Worm (Caenorhabditis elegans) whole organism, young adult: Measurements from ENCODE around the gene clec-147.
A peak's percentile ranks its signal among the peaks of the same experiment; 100 is the strongest.

Experiments used
- C06A6.2 ChIP-seq: fragments of 200-800 bp; sonication (Bioruptor generic); conservative IDR thresholded peaks from 2 replicates; pipeline ENCODE4 v1.3.6; 2022; ENCODE audit warnings: missing genetic modification characterization, missing compliant biosample characterization
- C17E4.6 ChIP-seq: fragments of 200-800 bp; sonication (Bioruptor generic); IDR thresholded peaks from 2 replicates; pipeline ENCODE4 v1.3.6; 2022; ENCODE audit warnings: missing genetic modification reagents, missing genetic modification characterization, missing compliant biosample characterization
- D2030.7 ChIP-seq: fragments of 200-800 bp; sonication (Bioruptor generic); IDR thresholded peaks from 2 replicates; pipeline ENCODE4 v1.3.6; 2022; ENCODE audit warnings: missing genetic modification reagents, missing genetic modification characterization, missing compliant biosample characterization
- F22D6.2 ChIP-seq: sonication (generic microtip); optimal IDR thresholded peaks from 2 replicates; lab custom pipeline; 2016; ENCODE audit warnings: mild to moderate bottlenecking, missing genetic modification characterization, missing compliant biosample characterization
- F33H1.4 ChIP-seq: fragments of 200-800 bp; sonication (Bioruptor generic); IDR thresholded peaks from 2 replicates; pipeline ENCODE4 v1.3.6; 2022; ENCODE audit warnings: missing genetic modification reagents, missing genetic modification characterization, missing compliant biosample characterization
- F37B4.10 ChIP-seq: fragments of 200-800 bp; sonication (Bioruptor generic); IDR thresholded peaks from 2 replicates; pipeline ENCODE4 v1.3.6; 2022; ENCODE audit warnings: missing genetic modification characterization, missing compliant biosample characterization
- F39B2.1 ChIP-seq: fragments of 200-800 bp; sonication (Bioruptor generic); IDR thresholded peaks from 2 replicates; pipeline ENCODE4 v1.3.6; 2022; ENCODE audit warnings: missing genetic modification reagents, missing genetic modification characterization, missing compliant biosample characterization
- Y53F4B.3 ChIP-seq: fragments of 200-800 bp; sonication (Bioruptor generic); IDR thresholded peaks from 2 replicates; pipeline ENCODE4 v1.3.6; 2022; ENCODE audit warnings: missing genetic modification reagents, missing genetic modification characterization, missing compliant biosample characterization
- Y95B8A.8 ChIP-seq: fragments of 200-800 bp; sonication (Bioruptor generic); IDR thresholded peaks from 2 replicates; pipeline ENCODE4 v1.3.6; 2022; ENCODE audit warnings: missing genetic modification reagents, missing genetic modification characterization, missing compliant biosample characterization
- ZK185.1 ChIP-seq: sonication (generic microtip); optimal IDR thresholded peaks from 2 replicates; lab custom pipeline; 2016; ENCODE audit warnings: mild to moderate bottlenecking, missing genetic modification characterization, missing compliant biosample characterization; ENCODE audit not compliant: poor library complexity, severe bottlenecking
- aptf-2 ChIP-seq: fragments of 200-800 bp; sonication (Bioruptor generic); conservative IDR thresholded peaks from 2 replicates; pipeline ENCODE4 v1.3.6; 2022; ENCODE audit warnings: missing genetic modification reagents, missing genetic modification characterization, missing compliant biosample characterization
- athp-1 ChIP-seq: sonication (generic microtip); optimal IDR thresholded peaks from 2 replicates; lab custom pipeline; 2017; ENCODE audit warnings: mild to moderate bottlenecking, missing genetic modification characterization, missing compliant biosample characterization
- attf-3 ChIP-seq: fragments of 200-800 bp; sonication (Bioruptor generic); conservative IDR thresholded peaks from 2 replicates; pipeline ENCODE4 v1.3.6; 2022; ENCODE audit warnings: missing genetic modification reagents, missing genetic modification characterization, missing compliant biosample characterization
- attf-5 ChIP-seq: fragments of 200-800 bp; sonication (Bioruptor generic); optimal IDR thresholded peaks from 2 replicates; lab custom pipeline; 2018; ENCODE audit warnings: mild to moderate bottlenecking, missing genetic modification characterization, missing compliant biosample characterization
- bed-1 ChIP-seq: fragments of 200-800 bp; sonication (Bioruptor generic); IDR thresholded peaks from 2 replicates; pipeline ENCODE4 v1.3.6; 2022; ENCODE audit warnings: missing genetic modification reagents, missing genetic modification characterization, missing compliant biosample characterization
- bed-2 ChIP-seq: fragments of 200-800 bp; sonication (Bioruptor generic); IDR thresholded peaks from 2 replicates; pipeline ENCODE4 v1.3.6; 2022; ENCODE audit warnings: missing genetic modification reagents, missing genetic modification characterization, missing compliant biosample characterization
- ccch-3 ChIP-seq: fragments of 200-800 bp; sonication (Bioruptor generic); optimal IDR thresholded peaks from 2 replicates; lab custom pipeline; 2018; ENCODE audit warnings: mild to moderate bottlenecking, missing genetic modification characterization, missing compliant biosample characterization
- cebp-2 ChIP-seq: fragments of 200-800 bp; sonication (Bioruptor generic); IDR thresholded peaks from 2 replicates; pipeline ENCODE4 v1.3.6; 2022; ENCODE audit warnings: missing genetic modification characterization, missing compliant biosample characterization
- ceh-40 ChIP-seq: fragments of 200-800 bp; sonication (Bioruptor generic); IDR thresholded peaks from 2 replicates; pipeline ENCODE4 v1.3.6; 2022; ENCODE audit warnings: missing genetic modification characterization, missing compliant biosample characterization
- ceh-58 ChIP-seq: fragments of 200-800 bp; sonication (Bioruptor generic); IDR thresholded peaks from 2 replicates; pipeline ENCODE4 v1.3.6; 2022; ENCODE audit warnings: missing genetic modification characterization, missing compliant biosample characterization
- ceh-91 ChIP-seq: fragments of 200-800 bp; sonication (Bioruptor generic); IDR thresholded peaks from 2 replicates; pipeline ENCODE4 v1.3.6; 2022; ENCODE audit warnings: missing genetic modification reagents, missing genetic modification characterization, missing compliant biosample characterization
- dox-1 ChIP-seq: fragments of 200-800 bp; sonication (Bioruptor generic); IDR thresholded peaks from 2 replicates; pipeline ENCODE4 v1.3.6; 2022; ENCODE audit warnings: missing genetic modification reagents, missing genetic modification characterization, missing compliant biosample characterization
- efl-1 ChIP-seq: fragments of 150-350 bp; optimal IDR thresholded peaks from 2 replicates; lab custom pipeline; 2014; ENCODE audit warnings: missing biosample characterization, missing genetic modification reagents, missing genetic modification characterization
- egrh-3 ChIP-seq: fragments of 200-800 bp; sonication (Bioruptor generic); IDR thresholded peaks from 2 replicates; pipeline ENCODE4 v1.3.6; 2022; ENCODE audit warnings: missing genetic modification reagents, missing genetic modification characterization, missing compliant biosample characterization
- him-1 ChIP-seq: sonication (generic microtip); optimal IDR thresholded peaks from 2 replicates; lab custom pipeline; 2016; ENCODE audit warnings: missing genotype, missing genetic modification reagents, missing genetic modification characterization, missing compliant biosample characterization
- hmg-1.2 ChIP-seq: fragments of 200-800 bp; sonication (Bioruptor generic); IDR thresholded peaks from 2 replicates; pipeline ENCODE4 v1.3.6; 2022; ENCODE audit warnings: missing genetic modification reagents, missing genetic modification characterization, missing compliant biosample characterization
- hsf-1 ChIP-seq: fragments of 200-800 bp; sonication (Bioruptor generic); IDR thresholded peaks from 2 replicates; pipeline ENCODE4 v1.3.6; 2022; ENCODE audit warnings: missing genetic modification reagents, missing genetic modification characterization, missing compliant biosample characterization
- lag-1 ChIP-seq: fragments of 200-800 bp; sonication (Bioruptor generic); IDR thresholded peaks from 2 replicates; pipeline ENCODE4 v1.3.6; 2022; ENCODE audit warnings: missing genetic modification reagents, missing genetic modification characterization, missing compliant biosample characterization
- lin-26 ChIP-seq: fragments of 200-800 bp; sonication (Bioruptor generic); IDR thresholded peaks from 2 replicates; pipeline ENCODE4 v1.3.6; 2022; ENCODE audit warnings: missing genetic modification reagents, missing genetic modification characterization, missing compliant biosample characterization
- lsl-1 ChIP-seq: fragments of 200-800 bp; sonication (Bioruptor generic); optimal IDR thresholded peaks from 2 replicates; lab custom pipeline; 2018; ENCODE audit warnings: mild to moderate bottlenecking, missing genetic modification characterization, moderate library complexity, missing compliant biosample characterization
- madf-3 ChIP-seq: fragments of 200-800 bp; sonication (Bioruptor generic); IDR thresholded peaks from 2 replicates; pipeline ENCODE4 v1.3.6; 2022; ENCODE audit warnings: missing genetic modification reagents, missing genetic modification characterization, missing compliant biosample characterization
- madf-6 ChIP-seq: fragments of 200-800 bp; sonication (Bioruptor generic); IDR thresholded peaks from 2 replicates; pipeline ENCODE4 v1.3.6; 2022; ENCODE audit warnings: missing genetic modification reagents, missing genetic modification characterization, missing compliant biosample characterization
- madf-8 ChIP-seq: fragments of 200-800 bp; sonication (Bioruptor generic); conservative IDR thresholded peaks from 2 replicates; pipeline ENCODE4 v1.3.6; 2022; ENCODE audit warnings: missing genetic modification reagents, missing genetic modification characterization, missing compliant biosample characterization
- mcd-1 ChIP-seq: fragments of 200-800 bp; sonication (Bioruptor generic); IDR thresholded peaks from 2 replicates; pipeline ENCODE4 v1.3.6; 2022; ENCODE audit warnings: missing genetic modification reagents, missing genetic modification characterization, missing compliant biosample characterization
- nhr-120 ChIP-seq: fragments of 200-800 bp; sonication (Bioruptor generic); IDR thresholded peaks from 2 replicates; pipeline ENCODE4 v1.3.6; 2022; ENCODE audit warnings: missing genetic modification characterization, missing compliant biosample characterization
- nhr-27 ChIP-seq: fragments of 200-800 bp; sonication (Bioruptor generic); optimal IDR thresholded peaks from 2 replicates; lab custom pipeline; 2018; ENCODE audit warnings: mild to moderate bottlenecking, missing genetic modification characterization, moderate library complexity, missing compliant biosample characterization
- nhr-80 ChIP-seq: sonication (generic microtip); optimal IDR thresholded peaks from 2 replicates; lab custom pipeline; 2016; ENCODE audit warnings: missing genetic modification characterization, missing compliant biosample characterization
- rcor-1 ChIP-seq: fragments of 200-800 bp; sonication (Bioruptor generic); IDR thresholded peaks from 2 replicates; pipeline ENCODE4 v1.3.6; 2022; ENCODE audit warnings: missing genetic modification reagents, missing genetic modification characterization, missing compliant biosample characterization
- xnd-1 ChIP-seq: sonication (generic microtip); optimal IDR thresholded peaks from 2 replicates; lab custom pipeline; 2016; ENCODE audit warnings: missing genotype, missing genetic modification reagents, missing genetic modification characterization, missing compliant biosample characterization
- zim-3 ChIP-seq: sonication (generic microtip); optimal IDR thresholded peaks from 2 replicates; lab custom pipeline; 2017; ENCODE audit warnings: mild to moderate bottlenecking, missing genetic modification characterization, moderate library complexity, missing compliant biosample characterization
- ztf-22 ChIP-seq: fragments of 200-800 bp; sonication (Bioruptor generic); optimal IDR thresholded peaks from 2 replicates; lab custom pipeline; 2018; ENCODE audit warnings: mild to moderate bottlenecking, missing genetic modification characterization, moderate library complexity, missing compliant biosample characterization
- ztf-26 ChIP-seq: sonication (generic microtip); optimal IDR thresholded peaks from 2 replicates; lab custom pipeline; 2017; ENCODE audit warnings: missing genetic modification characterization, missing compliant biosample characterization
- ztf-28 ChIP-seq: fragments of 200-800 bp; sonication (Bioruptor generic); IDR thresholded peaks from 2 replicates; pipeline ENCODE4 v1.3.6; 2022; ENCODE audit warnings: missing genetic modification reagents, missing genetic modification characterization, missing compliant biosample characterization

Gene clec-147

DNA sequence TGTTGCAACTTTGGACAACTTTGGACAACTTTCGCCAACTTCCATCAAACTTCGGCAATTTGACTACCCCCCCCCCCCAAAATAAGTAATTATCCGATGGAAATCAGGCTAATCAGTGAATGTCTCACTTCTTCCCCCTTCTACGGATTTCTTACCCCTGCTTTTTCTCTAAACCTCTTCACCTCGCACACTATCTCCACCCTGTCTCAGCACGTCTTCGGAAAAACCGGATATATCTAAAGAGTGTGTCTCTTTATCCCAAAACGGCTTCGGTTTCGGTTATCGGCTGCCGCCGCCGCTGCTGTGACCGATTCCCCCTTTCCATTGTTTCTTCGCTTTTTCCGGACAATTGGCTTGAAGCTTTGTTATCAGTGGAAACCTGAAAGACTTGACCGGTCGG lies 30.2 kb upstream of the clec-147 start:
- no peak for TF ChIP-seq madf-6 (GFP tag; lab: Robert Waterston, UW)
- TF ChIP-seq hmg-1.2 (GFP tag; lab: Robert Waterston, UW): peak; percentile 55

DNA sequence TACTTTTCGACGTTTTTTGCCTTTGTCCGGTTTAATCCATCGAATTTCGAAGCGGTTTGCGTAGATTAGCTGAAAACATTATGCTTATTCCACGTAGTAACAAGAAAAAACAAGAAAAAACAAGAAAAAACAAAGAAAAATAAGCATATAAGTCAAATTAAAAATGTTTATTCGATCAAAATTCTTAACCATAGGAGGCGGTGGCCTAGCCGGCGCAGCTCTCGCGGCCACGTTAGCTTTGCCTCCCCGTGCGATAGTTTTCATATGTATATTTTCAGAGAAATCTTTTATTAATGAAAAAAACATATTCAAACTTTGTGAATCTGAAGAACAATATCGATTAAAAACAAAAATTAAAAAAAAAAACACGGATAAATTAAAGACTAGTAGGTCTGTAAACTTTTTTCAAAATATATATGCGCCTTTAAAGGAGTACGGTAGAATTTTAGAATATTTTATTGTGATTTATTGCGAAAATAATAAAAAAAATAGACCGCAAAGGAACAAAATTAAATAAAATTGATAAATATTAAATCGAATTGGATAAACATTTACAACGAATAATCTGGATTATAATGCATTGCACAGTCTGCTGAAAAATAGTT lies 26.2 kb upstream of the clec-147 start:
- TF ChIP-seq ztf-28 (GFP tag; lab: Robert Waterston, UW) (0 out of 2 replicates have a peak, but pooled peaks have one; percentile 36), madf-6 (GFP tag; lab: Robert Waterston, UW) (peak; percentile 70), dox-1 (GFP tag; lab: Robert Waterston, UW) (peak; percentile 70), mcd-1 (GFP tag; lab: Robert Waterston, UW) (0 out of 2 replicates have a peak, but pooled peaks have one; percentile 35), D2030.7 (GFP tag; lab: Robert Waterston, UW) (peak; percentile 43; the same call in 1 of the 2 replicates), lsl-1 (peak; percentile 78), ceh-91 (GFP tag; lab: Robert Waterston, UW) (peak; percentile 40; the same call in 1 of the 2 replicates), hmg-1.2 (GFP tag; lab: Robert Waterston, UW) (peak; percentile 97), xnd-1 (peak; percentile 79), madf-8 (GFP tag; lab: Robert Waterston, UW) (peak; percentile 80), egrh-3 (GFP tag; lab: Robert Waterston, UW) (peak; percentile 53; the same call in 1 of the 2 replicates), F33H1.4 (GFP tag; lab: Robert Waterston, UW) (peak; percentile 38; the same call in 1 of the 2 replicates)

DNA sequence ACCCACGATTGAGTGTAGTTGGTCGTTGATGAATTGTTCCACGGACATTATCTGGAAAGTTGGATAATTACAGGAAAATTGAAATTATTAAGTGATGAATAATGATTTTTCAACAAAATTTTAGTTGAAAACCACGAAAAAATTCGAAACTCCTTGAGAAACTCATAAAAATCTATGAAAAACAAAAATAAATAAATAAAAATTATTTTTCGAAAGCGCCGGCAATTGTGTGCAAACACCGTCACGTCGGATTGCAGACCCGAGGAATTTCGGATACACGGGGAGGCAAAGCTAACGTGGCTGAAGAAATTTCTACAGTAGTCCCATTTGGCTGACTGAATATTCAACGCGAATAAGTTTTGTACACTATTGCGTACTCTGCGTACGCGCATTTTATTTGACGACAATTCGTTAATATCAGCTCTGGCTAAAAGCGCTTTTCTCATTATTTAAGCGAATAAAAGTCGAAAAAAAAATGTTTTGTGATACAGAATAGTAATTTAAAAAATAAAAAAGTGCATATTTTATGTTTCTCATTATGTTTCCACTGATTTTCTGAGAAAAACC lies 24.0 kb upstream of the clec-147 start, which contains the start of gene mog-4:
TSS of gene mog-4 (minus strand) at position 51 of the 567 bp plus-strand sequence.
- peak; percentile 98 for TF ChIP-seq madf-3 (GFP tag; lab: Robert Waterston, UW)
- TF ChIP-seq madf-8 (GFP tag; lab: Robert Waterston, UW): peak; percentile 99
- TF ChIP-seq rcor-1 (GFP tag; lab: Robert Waterston, UW): peak; percentile 99
- TF ChIP-seq ztf-26 (tag; lab: Kevin White, UChicago): peak; percentile 96
- peak; percentile 97 for TF ChIP-seq F33H1.4 (GFP tag; lab: Robert Waterston, UW)
- TF ChIP-seq zim-3 (tag; lab: Kevin White, UChicago): peak; percentile 81
- peak; percentile 84 for TF ChIP-seq him-1 (tag; lab: Kevin White, UChicago)
- TF ChIP-seq Y53F4B.3 (GFP tag; lab: Robert Waterston, UW): peak; percentile 93
- peak; percentile 100 for TF ChIP-seq ztf-28 (GFP tag; lab: Robert Waterston, UW)
- peak; percentile 97 for TF ChIP-seq cebp-2
- TF ChIP-seq hsf-1 (GFP tag; lab: Robert Waterston, UW): peak; percentile 93
- peak; percentile 93 for TF ChIP-seq attf-3 (GFP tag; lab: Robert Waterston, UW)
- TF ChIP-seq F37B4.10 (GFP tag; lab: Robert Waterston, UW): peak; percentile 96
- TF ChIP-seq attf-5 (GFP tag; lab: Kevin White, UChicago): peak; percentile 99
- peak; percentile 99 for TF ChIP-seq madf-6 (GFP tag; lab: Robert Waterston, UW)
- TF ChIP-seq ceh-40: peak; percentile 95
- peak; percentile 97 for TF ChIP-seq ccch-3
- TF ChIP-seq aptf-2 (GFP tag; lab: Robert Waterston, UW): peak; percentile 99
- TF ChIP-seq C06A6.2: peak; percentile 98
- peak; percentile 58 for TF ChIP-seq nhr-27 (tag; lab: Kevin White, UChicago)
- TF ChIP-seq ceh-58: 0 out of 2 replicates have a peak, but pooled peaks have one; percentile 15
- peak; percentile 80 for TF ChIP-seq nhr-80
- peak; percentile 95 for TF ChIP-seq F39B2.1 (GFP tag; lab: Robert Waterston, UW)
- peak; percentile 99 for TF ChIP-seq Y95B8A.8 (GFP tag; lab: Robert Waterston, UW)
- TF ChIP-seq egrh-3 (GFP tag; lab: Robert Waterston, UW): peak; percentile 90
- peak; percentile 100 for TF ChIP-seq bed-2 (GFP tag; lab: Robert Waterston, UW)
- peak; percentile 99 for TF ChIP-seq lag-1 (GFP tag; lab: Robert Waterston, UW)
- peak; percentile 100 for TF ChIP-seq C17E4.6 (GFP tag; lab: Robert Waterston, UW)
- peak; percentile 97 for TF ChIP-seq athp-1
- TF ChIP-seq ZK185.1 (tag; lab: Kevin White, UChicago): peak; percentile 97
- peak; percentile 89 for TF ChIP-seq F22D6.2
- TF ChIP-seq bed-1 (GFP tag; lab: Robert Waterston, UW): peak; percentile 98
- TF ChIP-seq nhr-120: peak; percentile 98
- TF ChIP-seq ztf-22: peak; percentile 80
- peak; percentile 65 for TF ChIP-seq efl-1 (GFP tag; lab: Kevin White, UChicago)
- peak; percentile 98 for TF ChIP-seq lin-26 (GFP tag; lab: Robert Waterston, UW)
